Worm (Caenorhabditis elegans) whole organism, L4 larva: Measurements from ENCODE around the gene cah-4.

Source experiments
- ZK546.5 ChIP-seq, 2 experiments: sonication (generic microtip); optimal IDR thresholded peaks; 2 replicates each; lab custom pipeline; 2017; ENCODE audit warnings: missing biosample characterization in 2 of 2, missing genetic modification characterization in 2 of 2
- unc-39 ChIP-seq: sonication (generic microtip); optimal IDR thresholded peaks from 2 replicates; lab custom pipeline; 2017; ENCODE audit warnings: missing biosample characterization, missing genetic modification characterization

- TF ChIP-seq unc-39 (tag; lab: Kevin White, UChicago) (no peak), ZK546.5 (tag; optimal IDR thresholded peaks at IDR 0.05; lab: Kevin White, UChicago) (no peak)
These were observed 35.9 kb upstream of the cah-4 start for ce11 chrX:13506493-13506892.
